Fruit fly (Drosophila melanogaster): ENCODE results near the gene CG9312.

Gene CG9312

DNA sequence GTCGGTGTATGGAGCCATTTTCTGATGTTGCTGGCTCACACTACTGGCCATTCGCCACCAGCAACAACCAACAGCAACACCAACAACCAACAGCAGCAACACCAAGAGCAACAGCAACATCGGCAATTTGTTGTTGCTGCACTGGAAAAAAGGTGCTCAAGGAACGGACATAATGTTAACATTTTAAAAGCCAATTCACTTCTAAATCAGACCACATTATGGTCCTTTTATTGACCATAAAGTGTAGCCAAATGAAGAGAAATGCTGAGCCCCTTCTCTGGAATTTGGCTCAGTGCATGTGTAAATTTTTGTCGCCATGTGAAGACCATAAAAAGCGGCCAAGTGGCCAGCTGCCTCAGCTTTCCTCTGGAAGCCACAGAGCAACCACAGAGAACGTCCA is 48.7 kb upstream of the CG9312 start (continued):
- no peak for TF ChIP-seq Bgb (GFP tag; IDR thresholded peaks at IDR 0.05; ENCODE audit: partially characterized antibody)
- no peak for TF ChIP-seq CG2116 (GFP tag; optimal IDR thresholded peaks at IDR 0.05)
- TF ChIP-seq yki (optimal IDR thresholded peaks at IDR 0.05) = no peak
- TF ChIP-seq CHES-1-like (GFP tag; optimal IDR thresholded peaks at IDR 0.05) = no peak
- TF ChIP-seq CG10209 (GFP tag; optimal IDR thresholded peaks at IDR 0.05) = no peak
- TF ChIP-seq Sox100B (GFP tag; optimal IDR thresholded peaks at IDR 0.05) = no peak
- TF ChIP-seq CG7745 (tag; optimal IDR thresholded peaks at IDR 0.05) = no peak
- TF ChIP-seq Ada2b (GFP tag; IDR thresholded peaks at IDR 0.05) = no peak
- no peak for TF ChIP-seq CG17361 (GFP tag; IDR thresholded peaks at IDR 0.05)
- TF ChIP-seq E2f2 (GFP tag; IDR thresholded peaks at IDR 0.05) = no peak
- peak; percentile 45; the same call in 1 of the 3 replicates for TF ChIP-seq H15 (GFP tag; IDR thresholded peaks at IDR 0.05)
- no peak for TF ChIP-seq CG17568 (GFP tag; optimal IDR thresholded peaks at IDR 0.05)
- no peak for TF ChIP-seq Bdp1 (GFP tag; optimal IDR thresholded peaks at IDR 0.05)
- no peak for TF ChIP-seq CG15011 (GFP tag; optimal IDR thresholded peaks at IDR 0.05)
- TF ChIP-seq Gug (GFP tag; IDR thresholded peaks at IDR 0.05) = peak; percentile 15; the same call in 1 of the 4 replicates
- no peak for TF ChIP-seq CG10462 (GFP tag; optimal IDR thresholded peaks at IDR 0.05)
- TF ChIP-seq Med (GFP tag) = peak; percentile 95
- no peak for TF ChIP-seq lov (optimal IDR thresholded peaks at IDR 0.05)
- no peak for TF ChIP-seq lov (GFP tag; IDR thresholded peaks at IDR 0.05)
- TF ChIP-seq CG5245 (GFP tag; optimal IDR thresholded peaks at IDR 0.05) = no peak
- TF ChIP-seq PHDP (tag; optimal IDR thresholded peaks at IDR 0.05) = no peak
- TF ChIP-seq crol (GFP tag; IDR thresholded peaks at IDR 0.05) = no peak
- TF ChIP-seq Aef1 (GFP tag; IDR thresholded peaks at IDR 0.05) = peak; percentile 55
- no peak for TF ChIP-seq CG1602 (GFP tag; optimal IDR thresholded peaks at IDR 0.05)
- peak; percentile 34; the same call in 1 of the 2 replicates for TF ChIP-seq lmd (GFP tag; IDR thresholded peaks at IDR 0.05)
- TF ChIP-seq Dbx (GFP tag; IDR thresholded peaks at IDR 0.05) = no peak
- TF ChIP-seq Hr39 (optimal IDR thresholded peaks at IDR 0.05) = no peak
- TF ChIP-seq tap (tag; optimal IDR thresholded peaks at IDR 0.05) = no peak
- peak; percentile 48 for TF ChIP-seq eyg (GFP tag; optimal IDR thresholded peaks at IDR 0.05)
- no peak for TF ChIP-seq CG2889 (GFP tag; IDR thresholded peaks at IDR 0.05)
- TF ChIP-seq CG1647 (GFP tag; optimal IDR thresholded peaks at IDR 0.05) = peak; percentile 32
- no peak for TF ChIP-seq az2 (GFP tag; optimal IDR thresholded peaks at IDR 0.05)
- no peak for TF ChIP-seq Xbp1 (GFP tag; optimal IDR thresholded peaks at IDR 0.05)
- no peak for TF ChIP-seq scrt (GFP tag; optimal IDR thresholded peaks at IDR 0.05)
- no peak for TF ChIP-seq Kr (GFP tag; optimal IDR thresholded peaks at IDR 0.05)
- no peak for TF ChIP-seq hth (optimal IDR thresholded peaks at IDR 0.05)
- no peak for TF ChIP-seq CG17612 (GFP tag; IDR thresholded peaks at IDR 0.05)
- no peak for TF ChIP-seq tup (GFP tag; optimal IDR thresholded peaks at IDR 0.05)
- TF ChIP-seq sna (GFP tag; IDR thresholded peaks at IDR 0.05; ENCODE audit: partially characterized antibody) = no peak
- no peak for TF ChIP-seq gcm2 (GFP tag; optimal IDR thresholded peaks at IDR 0.05)
- no peak for TF ChIP-seq CG14710 (tag; optimal IDR thresholded peaks at IDR 0.05)
- no peak for TF ChIP-seq gsb (GFP tag; IDR thresholded peaks at IDR 0.05)
- TF ChIP-seq sc (optimal IDR thresholded peaks at IDR 0.05) = no peak
- no peak for TF ChIP-seq sc (GFP tag; optimal IDR thresholded peaks at IDR 0.05)
- no peak for TF ChIP-seq CG3995 (GFP tag; optimal IDR thresholded peaks at IDR 0.05)
- TF ChIP-seq sug (tag; optimal IDR thresholded peaks at IDR 0.05) = no peak
- no peak for TF ChIP-seq Side (GFP tag; optimal IDR thresholded peaks at IDR 0.05)
- no peak for TF ChIP-seq CG8290 (GFP tag; optimal IDR thresholded peaks at IDR 0.05)
- TF ChIP-seq CG8290 (tag; optimal IDR thresholded peaks at IDR 0.05) = peak in 1 of 2 experiments; percentile 1
- no peak for TF ChIP-seq Gsc (GFP tag; IDR thresholded peaks at IDR 0.05)
- TF ChIP-seq salm (tag; optimal IDR thresholded peaks at IDR 0.05) = no peak
- no peak for TF ChIP-seq CG7987 (GFP tag; optimal IDR thresholded peaks at IDR 0.05)
- no peak for TF ChIP-seq schlank (tag; optimal IDR thresholded peaks at IDR 0.05)
- no peak for TF ChIP-seq CG18619 (GFP tag; optimal IDR thresholded peaks at IDR 0.05)
- no peak; the same call in 1 of the 2 replicates for TF ChIP-seq peb (GFP tag; IDR thresholded peaks at IDR 0.05)

Data from whole organism, embryonic.